Fruit fly (Drosophila melanogaster) whole organism, embryonic: ENCODE results near the gene Send2.

ENCODE experiments used
- Adf1 ChIP-seq: fragments of 200-800 bp; sonication (Bioruptor generic); IDR thresholded peaks from 2 replicates; pipeline ENCODE4 v1.3.6; 2022; ENCODE audit warnings: missing biosample characterization, missing genetic modification characterization
- Aef1 ChIP-seq: fragments of 200-800 bp; sonication (Bioruptor generic); IDR thresholded peaks from 3 replicates; pipeline ENCODE4 v1.3.6; 2022; ENCODE audit warnings: missing biosample characterization, missing genetic modification characterization
- CG10979 ChIP-seq: fragments of 200-800 bp; sonication (Bioruptor generic); optimal IDR thresholded peaks from 2 replicates; lab custom pipeline; 2018; ENCODE audit warnings: missing biosample characterization, mild to moderate bottlenecking, missing genetic modification characterization, moderate library complexity
- CG12236 ChIP-seq: fragments of 200-800 bp; sonication (Bioruptor generic); optimal IDR thresholded peaks from 2 replicates; lab custom pipeline; 2016; ENCODE audit warnings: missing biosample characterization, missing genetic modification characterization
- CG5953 ChIP-seq: fragments of 200-800 bp; sonication (Bioruptor generic); IDR thresholded peaks from 2 replicates; pipeline ENCODE4 v1.3.6; 2022; ENCODE audit warnings: missing biosample characterization, missing genetic modification characterization
- CG6813 ChIP-seq: fragments of 200-800 bp; sonication (Bioruptor generic); optimal IDR thresholded peaks from 2 replicates; lab custom pipeline; 2017; ENCODE audit warnings: missing biosample characterization, missing genetic modification characterization, mild to moderate bottlenecking, moderate library complexity, missing genetic modification reagents
- CG9609 ChIP-seq: fragments of 200-800 bp; sonication (Bioruptor generic); optimal IDR thresholded peaks from 3 replicates; lab custom pipeline; 2016; ENCODE audit warnings: missing biosample characterization, missing genetic modification characterization
- Gug ChIP-seq: fragments of 200-800 bp; sonication (Bioruptor generic); IDR thresholded peaks from 4 replicates; pipeline ENCODE4 v1.3.6; 2022; ENCODE audit warnings: missing biosample characterization, missing genetic modification characterization
- H15 ChIP-seq: fragments of 200-800 bp; sonication (Bioruptor generic); IDR thresholded peaks from 3 replicates; pipeline ENCODE4 v1.3.6; 2022; ENCODE audit warnings: missing biosample characterization, missing genetic modification characterization
- gt ChIP-seq: fragments of 200-800 bp; sonication (Bioruptor generic); IDR thresholded peaks from 2 replicates; pipeline ENCODE4 v1.3.6; 2022; ENCODE audit warnings: missing biosample characterization, missing genetic modification characterization
- kah ChIP-seq: fragments of 200-800 bp; sonication (Bioruptor generic); optimal IDR thresholded peaks from 2 replicates; lab custom pipeline; 2018; ENCODE audit warnings: missing biosample characterization, mild to moderate bottlenecking, missing genetic modification characterization
- mam ChIP-seq: fragments of 200-800 bp; sonication (Bioruptor generic); optimal IDR thresholded peaks from 3 replicates; lab custom pipeline; 2016; ENCODE audit warnings: missing biosample characterization, missing genetic modification characterization

- TF ChIP-seq CG5953 (GFP tag; lab: Robert Waterston, UW) = no peak
- TF ChIP-seq H15 (GFP tag; lab: Robert Waterston, UW) = no peak
- TF ChIP-seq CG10979 (tag; lab: Kevin White, UChicago) = no peak
- no peak for TF ChIP-seq Gug (GFP tag; lab: Robert Waterston, UW)
- no peak for TF ChIP-seq CG12236 (GFP tag; lab: Kevin White, UChicago)
- TF ChIP-seq CG9609 (GFP tag; lab: Kevin White, UChicago) = no peak
- TF ChIP-seq CG6813 (GFP tag; lab: Kevin White, UChicago) = no peak
- TF ChIP-seq mam = no peak
- no peak for TF ChIP-seq kah
- no peak for TF ChIP-seq Adf1 (GFP tag; lab: Robert Waterston, UW)
- TF ChIP-seq gt (GFP tag; lab: Robert Waterston, UW) = no peak
- no peak for TF ChIP-seq Aef1 (GFP tag; lab: Robert Waterston, UW)
Measured at dm6 chr2L:14355852-14356174, 9.3 kb upstream of the Send2 start.
